Fruit fly (Drosophila melanogaster) whole organism, wandering third instar larva: ENCODE measurements around the gene tws.

Source experiments
- Abd-B ChIP-seq: fragments of >200 bp; optimal IDR thresholded peaks from 2 replicates; lab custom pipeline; 2017; ENCODE audit warnings: missing biosample characterization, missing genetic modification characterization
- CG32264 ChIP-seq: fragments of 200-800 bp; sonication (Bioruptor generic); optimal IDR thresholded peaks from 2 replicates; lab custom pipeline; 2016; ENCODE audit warnings: missing biosample characterization, missing genetic modification characterization
- CG9705 ChIP-seq: fragments of 200-800 bp; sonication (Bioruptor generic); optimal IDR thresholded peaks from 2 replicates; lab custom pipeline; 2018; ENCODE audit warnings: missing biosample characterization, mild to moderate bottlenecking, missing genetic modification characterization
- CrebA ChIP-seq: fragments of 200-800 bp; sonication (Bioruptor generic); optimal IDR thresholded peaks from 2 replicates; lab custom pipeline; 2016; ENCODE audit warnings: missing biosample characterization, mild to moderate bottlenecking, missing genetic modification characterization, borderline replicate concordance
- Dfd ChIP-seq: fragments of >200 bp; optimal IDR thresholded peaks from 2 replicates; lab custom pipeline; 2017; ENCODE audit warnings: missing biosample characterization, missing genetic modification characterization
- Dif ChIP-seq: fragments of 200-275, 200-300 bp; sonication (Bioruptor generic); optimal IDR thresholded peaks from 2 replicates; lab custom pipeline; 2018; ENCODE audit warnings: missing biosample characterization, missing genetic modification characterization; ENCODE audit not compliant: partially characterized antibody
- GATAd ChIP-seq: sonication (Bioruptor generic); optimal IDR thresholded peaks from 2 replicates; lab custom pipeline; 2016; ENCODE audit warnings: missing biosample characterization, missing genetic modification characterization
- HLH106 ChIP-seq: fragments of 200-800 bp; optimal IDR thresholded peaks from 3 replicates; lab custom pipeline; 2019; ENCODE audit warnings: missing biosample characterization, mild to moderate bottlenecking, missing genetic modification characterization, moderate library complexity
- Hnf4 ChIP-seq: fragments of 200-800 bp; sonication (Bioruptor generic); optimal IDR thresholded peaks from 2 replicates; lab custom pipeline; 2016; ENCODE audit warnings: missing biosample characterization, mild to moderate bottlenecking, missing genetic modification characterization
- Hr78 ChIP-seq: fragments of >200 bp; optimal IDR thresholded peaks from 2 replicates; lab custom pipeline; 2017; ENCODE audit warnings: missing biosample characterization, missing genetic modification characterization
- Hr83 ChIP-seq: fragments of 200-300 bp; sonication (Bioruptor generic); optimal IDR thresholded peaks from 2 replicates; lab custom pipeline; 2016; ENCODE audit warnings: missing biosample characterization, mild to moderate bottlenecking, missing genetic modification characterization, moderate library complexity; ENCODE audit not compliant: poor library complexity, severe bottlenecking
- Jra ChIP-seq: sonication (Bioruptor generic); optimal IDR thresholded peaks from 2 replicates; lab custom pipeline; 2016; ENCODE audit warnings: missing biosample characterization, missing genetic modification characterization
- Mio ChIP-seq: sonication (Bioruptor generic); optimal IDR thresholded peaks from 2 replicates; lab custom pipeline; 2016; ENCODE audit warnings: missing biosample characterization, missing genetic modification characterization
- Myc ChIP-seq: fragments of >200 bp; optimal IDR thresholded peaks from 2 replicates; lab custom pipeline; 2017
- N ChIP-seq: fragments of >200 bp; optimal IDR thresholded peaks from 2 replicates; lab custom pipeline; 2018; ENCODE audit warnings: missing biosample characterization, missing external identifiers, missing genetic modification characterization
- OdsH ChIP-seq: fragments of 200-800 bp; sonication (Bioruptor generic); optimal IDR thresholded peaks from 2 replicates; lab custom pipeline; 2016; ENCODE audit warnings: missing biosample characterization, mild to moderate bottlenecking, missing genetic modification characterization
- Rel ChIP-seq, 2 experiments: fragments of 200-800 bp; sonication (Bioruptor generic) in 1 of 2; optimal IDR thresholded peaks; 2 replicates in 1 of 2; 3 replicates in 1 of 2; lab custom pipeline; 2016 to 2019; ENCODE audit warnings: mild to moderate bottlenecking in 2 of 2, missing biosample characterization in 2 of 2, missing genetic modification characterization in 2 of 2, moderate library complexity in 1 of 2
- Sp1 ChIP-seq: fragments of 200-800 bp; sonication (Bioruptor generic); optimal IDR thresholded peaks from 3 replicates; lab custom pipeline; 2019; ENCODE audit warnings: missing biosample characterization, mild to moderate bottlenecking, missing genetic modification characterization, moderate library complexity
- Vsx2 ChIP-seq: fragments of 200-300, 225-300 bp; sonication (Bioruptor generic); optimal IDR thresholded peaks from 2 replicates; lab custom pipeline; 2018; ENCODE audit warnings: missing biosample characterization, missing genetic modification characterization; ENCODE audit not compliant: partially characterized antibody
- br ChIP-seq: fragments of 200-800 bp; sonication (Bioruptor generic); optimal IDR thresholded peaks from 2 replicates; lab custom pipeline; 2016; ENCODE audit warnings: missing biosample characterization, missing genetic modification characterization
- brk ChIP-seq: fragments of 200-800 bp; sonication (Bioruptor generic); optimal IDR thresholded peaks from 2 replicates; lab custom pipeline; 2016; ENCODE audit warnings: missing biosample characterization, mild to moderate bottlenecking, missing genetic modification characterization
- dl ChIP-seq, 2 experiments: fragments of 175-275, 200-275 bp in 1 of 2; fragments of 200-275 bp in 1 of 2; sonication (Bioruptor generic); optimal IDR thresholded peaks; lab custom pipeline; 2018; ENCODE audit warnings: mild to moderate bottlenecking in 2 of 2, missing biosample characterization in 2 of 2, missing genetic modification characterization in 2 of 2, moderate library complexity in 2 of 2; ENCODE audit not compliant: partially characterized antibody in 2 of 2, insufficient read depth in 1 of 2
- dmrt93B ChIP-seq: fragments of 200-800 bp; sonication (Bioruptor generic); optimal IDR thresholded peaks from 2 replicates; lab custom pipeline; 2018; ENCODE audit warnings: missing biosample characterization, mild to moderate bottlenecking, missing genetic modification characterization
- dsf ChIP-seq: sonication (Bioruptor generic); optimal IDR thresholded peaks from 2 replicates; lab custom pipeline; 2016; ENCODE audit warnings: missing biosample characterization, missing genetic modification characterization, borderline replicate concordance
- ey ChIP-seq: fragments of 200-800 bp; sonication (Bioruptor generic); optimal IDR thresholded peaks from 2 replicates; lab custom pipeline; 2016; ENCODE audit warnings: missing biosample characterization, missing genetic modification characterization
- foxo ChIP-seq, 2 experiments: fragments of 200-800 bp; sonication (Bioruptor generic); optimal IDR thresholded peaks; 2 replicates in 1 of 2; 3 replicates in 1 of 2; lab custom pipeline; 2016 to 2017; ENCODE audit warnings: missing biosample characterization in 2 of 2, missing genetic modification characterization in 2 of 2
- fru ChIP-seq: fragments of 200-800 bp; sonication (Bioruptor generic); optimal IDR thresholded peaks from 3 replicates; lab custom pipeline; 2016; ENCODE audit warnings: missing biosample characterization, mild to moderate bottlenecking, missing genetic modification characterization
- h ChIP-seq: fragments of 200-800 bp; sonication (Bioruptor generic); optimal IDR thresholded peaks from 3 replicates; lab custom pipeline; 2016; ENCODE audit warnings: missing biosample characterization, mild to moderate bottlenecking, missing genetic modification characterization
- jim ChIP-seq: fragments of 175-275, 200-325 bp; sonication (Bioruptor generic); optimal IDR thresholded peaks from 2 replicates; lab custom pipeline; 2016; ENCODE audit warnings: missing biosample characterization, mild to moderate bottlenecking, missing genetic modification characterization
- lola ChIP-seq: fragments of >200 bp; optimal IDR thresholded peaks from 2 replicates; lab custom pipeline; 2017; ENCODE audit warnings: missing biosample characterization, missing genetic modification characterization
- pan ChIP-seq: fragments of >200 bp; optimal IDR thresholded peaks from 2 replicates; lab custom pipeline; 2017
- psq ChIP-seq: fragments of 200-800 bp; sonication (Bioruptor generic); optimal IDR thresholded peaks from 3 replicates; lab custom pipeline; 2017; ENCODE audit warnings: missing biosample characterization, mild to moderate bottlenecking, missing genetic modification characterization, moderate library complexity
- rgr ChIP-seq: fragments of 200-800 bp; sonication (Bioruptor generic); optimal IDR thresholded peaks from 3 replicates; lab custom pipeline; 2016; ENCODE audit warnings: missing biosample characterization, mild to moderate bottlenecking, missing genetic modification characterization
- sage ChIP-seq: fragments of 200-800 bp; sonication (Bioruptor generic); optimal IDR thresholded peaks from 2 replicates; lab custom pipeline; 2016; ENCODE audit warnings: missing biosample characterization, mild to moderate bottlenecking, missing genetic modification characterization
- sv ChIP-seq: fragments of 200-800 bp; sonication (Bioruptor generic); optimal IDR thresholded peaks from 3 replicates; lab custom pipeline; 2016; ENCODE audit warnings: missing biosample characterization, missing genetic modification characterization
- tai ChIP-seq: sonication (Bioruptor generic); optimal IDR thresholded peaks from 2 replicates; lab custom pipeline; 2016; ENCODE audit warnings: missing biosample characterization, missing genetic modification characterization
- usp ChIP-seq: fragments of >200 bp; optimal IDR thresholded peaks from 2 replicates; lab custom pipeline; 2017; ENCODE audit warnings: missing biosample characterization, missing genetic modification characterization
- woc ChIP-seq: sonication (Bioruptor generic); optimal IDR thresholded peaks from 2 replicates; lab custom pipeline; 2016; ENCODE audit warnings: missing biosample characterization, mild to moderate bottlenecking, missing genetic modification characterization

tws gene

DNA sequence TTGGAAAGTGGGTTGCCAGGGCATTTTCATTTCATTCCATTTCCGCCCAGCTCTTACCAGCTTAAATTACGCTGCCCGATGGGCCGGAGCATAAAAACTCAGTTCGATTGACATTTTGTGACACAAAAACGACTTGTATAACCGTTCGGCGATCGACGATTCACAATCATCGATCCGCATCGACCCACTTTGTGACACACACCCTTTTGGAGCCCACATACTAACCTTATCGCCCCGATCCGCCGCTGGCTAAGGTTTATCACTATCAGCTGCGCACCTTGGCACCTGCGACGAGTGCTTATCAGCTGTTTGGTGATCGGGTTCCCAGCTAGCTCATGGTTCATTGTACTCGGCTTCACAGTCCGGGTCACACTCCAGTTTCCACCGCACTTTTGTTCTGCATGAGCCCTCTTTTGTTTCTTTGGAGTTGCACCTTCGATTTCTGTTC lies 40.1 kb downstream of the tws start:
- TF ChIP-seq Rel (GFP tag; optimal IDR thresholded peaks at IDR 0.05; lab: Kevin White, UChicago): no peak
- peak; percentile 10 for TF ChIP-seq Rel (tag; optimal IDR thresholded peaks at IDR 0.05; lab: Kevin White, UChicago)
- no peak for TF ChIP-seq CG32264
- peak; percentile 32 for TF ChIP-seq h (GFP tag; lab: Kevin White, UChicago)

DNA sequence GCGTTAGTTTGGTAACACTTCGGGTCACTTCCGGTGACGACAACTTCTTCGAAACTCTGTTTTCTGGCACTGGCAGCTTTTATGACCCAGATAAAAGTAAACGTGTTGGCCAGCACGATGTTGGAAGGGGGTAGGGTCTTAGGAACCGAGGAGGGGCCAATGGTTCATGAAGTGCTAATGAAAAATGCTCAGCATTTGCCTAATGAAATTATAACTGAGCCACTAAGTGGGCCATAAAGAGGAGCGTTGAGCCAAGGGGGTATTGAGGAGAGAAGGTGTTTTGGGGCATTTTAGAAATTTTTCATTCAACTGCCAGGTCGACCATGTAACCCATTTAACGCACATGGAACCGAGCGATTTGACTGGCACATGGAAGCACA lies 41.3 kb downstream of the tws start:
- TF ChIP-seq Rel (GFP tag; optimal IDR thresholded peaks at IDR 0.05; lab: Kevin White, UChicago) (no peak), Rel (tag; optimal IDR thresholded peaks at IDR 0.05; lab: Kevin White, UChicago) (no peak), h (GFP tag; lab: Kevin White, UChicago) (no peak), CG32264 (no peak), Jra (no peak), Hr83 (GFP tag; lab: Kevin White, UChicago) (no peak), dl (GFP tag; optimal IDR thresholded peaks at IDR 0.05; lab: Kevin White, UChicago; ENCODE audit: insufficient read depth in 1 of 2, partially characterized antibody in 2 of 2) (no peak), fru (GFP tag; lab: Kevin White, UChicago) (no peak), lola (GFP tag; lab: Kevin White, UChicago) (no peak), Hr78 (GFP tag; lab: Kevin White, UChicago) (no peak), Hnf4 (GFP tag; lab: Kevin White, UChicago) (no peak), CG9705 (no peak), N (no peak), Myc (lab: Kevin White, UChicago) (no peak), Abd-B (no peak), dmrt93B (GFP tag; lab: Kevin White, UChicago) (no peak)

DNA sequence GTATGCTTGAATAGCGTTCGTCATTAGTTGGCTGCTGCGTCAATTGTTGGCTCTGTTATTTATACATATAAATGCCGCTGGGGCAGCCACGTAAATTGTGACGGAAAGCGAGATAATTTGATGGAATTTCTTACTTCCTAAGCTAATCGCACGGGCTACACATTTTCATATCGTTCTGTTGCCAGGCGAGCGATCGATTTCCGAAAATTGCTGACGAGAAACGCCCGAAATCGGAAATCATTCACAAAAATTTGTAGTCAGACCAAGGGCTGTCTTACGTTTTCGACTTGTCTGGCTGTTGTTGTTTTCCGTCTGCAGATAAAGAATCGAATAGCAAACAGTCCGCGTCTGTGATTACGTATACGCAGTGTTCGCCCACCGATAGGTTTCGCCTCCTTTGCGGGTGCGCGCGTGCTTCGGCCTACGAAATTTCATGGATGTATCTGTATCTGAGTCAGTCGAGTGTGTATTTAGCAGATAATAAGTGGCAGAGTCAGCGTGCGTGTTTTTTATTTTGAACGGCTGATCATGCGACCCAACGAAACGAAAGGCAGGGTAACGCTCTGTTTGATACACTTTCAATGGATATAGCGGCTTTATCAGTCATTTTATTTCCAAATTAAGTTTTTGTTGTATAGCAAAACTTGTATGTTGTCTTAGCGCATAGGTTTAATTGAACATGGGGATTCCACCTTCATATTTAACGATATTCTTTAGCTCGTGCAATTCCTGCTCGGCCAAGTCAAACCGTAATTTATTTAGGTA lies 41.9 kb downstream of the tws start:
- TF ChIP-seq pan (lab: Kevin White, UChicago): no peak
- no peak for TF ChIP-seq Hnf4 (GFP tag; lab: Kevin White, UChicago)
- peak; percentile 57 for TF ChIP-seq h (GFP tag; lab: Kevin White, UChicago)
- TF ChIP-seq OdsH (GFP tag; lab: Kevin White, UChicago): peak; percentile 38
- TF ChIP-seq Rel (GFP tag; optimal IDR thresholded peaks at IDR 0.05; lab: Kevin White, UChicago): no peak
- peak; percentile 72 for TF ChIP-seq Rel (tag; optimal IDR thresholded peaks at IDR 0.05; lab: Kevin White, UChicago)
- TF ChIP-seq Hr83 (GFP tag; lab: Kevin White, UChicago): no peak
- no peak for TF ChIP-seq Dif
- no peak for TF ChIP-seq GATAd (GFP tag; lab: Kevin White, UChicago)
- peak; percentile 36 for TF ChIP-seq rgr (GFP tag; lab: Kevin White, UChicago)
- no peak for TF ChIP-seq Hr78 (GFP tag; lab: Kevin White, UChicago)
- no peak for TF ChIP-seq lola (GFP tag; lab: Kevin White, UChicago)
- TF ChIP-seq psq (GFP tag; lab: Kevin White, UChicago): no peak
- TF ChIP-seq CG9705: no peak
- no peak for TF ChIP-seq Abd-B
- no peak for TF ChIP-seq brk (GFP tag; lab: Kevin White, UChicago)
- TF ChIP-seq Myc (lab: Kevin White, UChicago): no peak
- TF ChIP-seq ey (GFP tag; lab: Kevin White, UChicago): peak; percentile 54
- no peak for TF ChIP-seq tai (GFP tag; lab: Kevin White, UChicago)
- no peak for TF ChIP-seq Mio (GFP tag; lab: Kevin White, UChicago)
- no peak for TF ChIP-seq sage (GFP tag; lab: Kevin White, UChicago)
- TF ChIP-seq Dfd (GFP tag; lab: Kevin White, UChicago): no peak
- peak; percentile 22 for TF ChIP-seq Sp1 (GFP tag; lab: Kevin White, UChicago)
- peak; percentile 32 for TF ChIP-seq fru (GFP tag; lab: Kevin White, UChicago)
- no peak for TF ChIP-seq br (GFP tag; lab: Kevin White, UChicago)
- no peak for TF ChIP-seq jim (GFP tag; lab: Kevin White, UChicago)
- no peak for TF ChIP-seq dsf (GFP tag; lab: Kevin White, UChicago)
- no peak for TF ChIP-seq Vsx2 (GFP tag; lab: Kevin White, UChicago)
- no peak for TF ChIP-seq dl (GFP tag; optimal IDR thresholded peaks at IDR 0.05; lab: Kevin White, UChicago; ENCODE audit: insufficient read depth in 1 of 2, partially characterized antibody in 2 of 2)
- peak; percentile 23 for TF ChIP-seq Jra
- TF ChIP-seq woc (GFP tag; lab: Kevin White, UChicago): no peak
- peak; percentile 7 for TF ChIP-seq dmrt93B (GFP tag; lab: Kevin White, UChicago)
- peak in 1 of 2 experiments; percentile 57 for TF ChIP-seq foxo (GFP tag; optimal IDR thresholded peaks at IDR 0.05; lab: Kevin White, UChicago)
- no peak for TF ChIP-seq usp (GFP tag; lab: Kevin White, UChicago)
- peak; percentile 27 for TF ChIP-seq HLH106 (tag; lab: Kevin White, UChicago)
- TF ChIP-seq N: no peak
- no peak for TF ChIP-seq CG32264
- peak; percentile 51 for TF ChIP-seq sv (GFP tag; lab: Kevin White, UChicago)
- no peak for TF ChIP-seq CrebA (GFP tag; lab: Kevin White, UChicago)
- TF ChIP-seq, all 38 proteins: peak for 12
